Fruit fly (Drosophila melanogaster): ENCODE results near the gene Tango6.

Gene Tango6

dm6 chr2L:18990133-18990532 lies 21.3 kb downstream of the Tango6 start, which contains the start of gene CG15170:
Gene CG15170, minus strand, starts transcription at chr2L:18990233.
- no peak for TF ChIP-seq yki (optimal IDR thresholded peaks at IDR 0.05)
- peak; percentile 41 for TF ChIP-seq exex (tag; optimal IDR thresholded peaks at IDR 0.05)

- no peak for TF ChIP-seq CG12769 (tag; optimal IDR thresholded peaks at IDR 0.05)
- TF ChIP-seq tna (GFP tag; IDR thresholded peaks at IDR 0.05; ENCODE audit: partially characterized antibody): no peak
- TF ChIP-seq prd (optimal IDR thresholded peaks at IDR 0.05): no peak
- no peak for TF ChIP-seq prd (GFP tag; IDR thresholded peaks at IDR 0.05)
- no peak for TF ChIP-seq HLH4C (GFP tag; IDR thresholded peaks at IDR 0.05; ENCODE audit: partially characterized antibody)
- TF ChIP-seq CG3163 (GFP tag; optimal IDR thresholded peaks at IDR 0.05): no peak
- peak; percentile 14; the same call in 1 of the 3 replicates for TF ChIP-seq CG11456 (GFP tag; IDR thresholded peaks at IDR 0.05)
- no peak for TF ChIP-seq Dek (tag; optimal IDR thresholded peaks at IDR 0.05)
- no peak for TF ChIP-seq CG3281 (GFP tag; optimal IDR thresholded peaks at IDR 0.05)
- peak; percentile 26 for TF ChIP-seq Med (GFP tag)
- no peak for TF ChIP-seq slou (GFP tag; optimal IDR thresholded peaks at IDR 0.05)
- TF ChIP-seq CG13775 (GFP tag; optimal IDR thresholded peaks at IDR 0.05): no peak
- TF ChIP-seq CG18599 (GFP tag; optimal IDR thresholded peaks at IDR 0.05): no peak
These were observed 21.9 kb downstream of the Tango6 start, which contains the start of gene CG15169 for dm6 chr2L:18990720-18991119. Gene CG15169, plus strand, starts transcription at chr2L:18991020.

DNA sequence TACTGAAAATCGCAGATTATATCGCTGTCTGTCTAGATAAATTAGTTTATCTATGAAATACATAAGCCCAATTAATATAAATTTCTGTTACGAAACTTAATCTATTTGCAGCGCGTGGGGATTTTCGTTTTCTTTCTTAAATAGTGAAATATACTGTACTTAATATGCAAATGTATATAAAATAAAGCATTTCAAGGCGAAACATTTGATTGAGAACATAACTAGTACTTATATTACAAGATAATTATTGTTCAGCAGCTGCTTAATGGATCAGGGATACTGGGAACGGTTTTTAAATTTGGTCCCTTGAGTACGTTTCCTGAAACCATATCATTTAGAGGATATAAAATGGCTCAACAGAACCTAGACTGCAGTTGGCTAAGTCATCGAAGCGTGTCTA lies 23.4 kb downstream of the Tango6 start, which contains the start of gene CG46465:
CG46465 (plus strand) TSS at position 301 of the 400 bp plus-strand sequence.
- no peak for TF ChIP-seq CG12219 (GFP tag; optimal IDR thresholded peaks at IDR 0.05)
- no peak for TF ChIP-seq CG14710 (tag; optimal IDR thresholded peaks at IDR 0.05)
- TF ChIP-seq bsh (GFP tag; optimal IDR thresholded peaks at IDR 0.05): no peak
- no peak for TF ChIP-seq maf-S (GFP tag; optimal IDR thresholded peaks at IDR 0.05)
- TF ChIP-seq CG11398 (GFP tag; optimal IDR thresholded peaks at IDR 0.05): no peak
- TF ChIP-seq CG31224 (GFP tag; IDR thresholded peaks at IDR 0.05): no peak
- TF ChIP-seq ato (GFP tag; IDR thresholded peaks at IDR 0.05; ENCODE audit: partially characterized antibody): no peak
- TF ChIP-seq kni (GFP tag; optimal IDR thresholded peaks at IDR 0.05): no peak
- TF ChIP-seq Ravus (GFP tag; IDR thresholded peaks at IDR 0.05): no peak
- TF ChIP-seq fd3F (GFP tag; optimal IDR thresholded peaks at IDR 0.05): no peak
- TF ChIP-seq dysf (GFP tag; IDR thresholded peaks at IDR 0.05): no peak
- TF ChIP-seq CG1792 (GFP tag; optimal IDR thresholded peaks at IDR 0.05): no peak
- TF ChIP-seq jing (GFP tag; optimal IDR thresholded peaks at IDR 0.05): no peak
- TF ChIP-seq Ets65A (GFP tag): no peak

- TF ChIP-seq Hr39 (optimal IDR thresholded peaks at IDR 0.05): no peak
- no peak for TF ChIP-seq CG6791 (GFP tag; IDR thresholded peaks at IDR 0.05; ENCODE audit: partially characterized antibody)
- TF ChIP-seq Hr78 (GFP tag; optimal IDR thresholded peaks at IDR 0.05): peak in 1 of 2 experiments; percentile 15
- no peak for TF ChIP-seq Adf1 (GFP tag; IDR thresholded peaks at IDR 0.05)
- TF ChIP-seq HLH4C (GFP tag; IDR thresholded peaks at IDR 0.05; ENCODE audit: partially characterized antibody): no peak
- no peak for TF ChIP-seq CG11723 (GFP tag; optimal IDR thresholded peaks at IDR 0.05)
- no peak for TF ChIP-seq CG30020 (tag; optimal IDR thresholded peaks at IDR 0.05)
- no peak for TF ChIP-seq Aef1 (GFP tag; IDR thresholded peaks at IDR 0.05)
- TF ChIP-seq CG6254 (GFP tag; optimal IDR thresholded peaks at IDR 0.05): no peak
- TF ChIP-seq row (GFP tag; IDR thresholded peaks at IDR 0.05): no peak
- no peak for TF ChIP-seq dm (GFP tag; optimal IDR thresholded peaks at IDR 0.05)
- TF ChIP-seq CG31224 (GFP tag; IDR thresholded peaks at IDR 0.05): no peak
- TF ChIP-seq lab (GFP tag; optimal IDR thresholded peaks at IDR 0.05): peak; percentile 47
- no peak for TF ChIP-seq MESR4 (GFP tag; optimal IDR thresholded peaks at IDR 0.05)
- TF ChIP-seq Gsc (GFP tag; IDR thresholded peaks at IDR 0.05): no peak
- peak; percentile 17 for TF ChIP-seq CG34376 (GFP tag; optimal IDR thresholded peaks at IDR 0.05)
- TF ChIP-seq sisA (GFP tag; IDR thresholded peaks at IDR 0.05): no peak
- no peak for TF ChIP-seq mam (GFP tag; optimal IDR thresholded peaks at IDR 0.05)
- no peak for TF ChIP-seq CG15011 (GFP tag; optimal IDR thresholded peaks at IDR 0.05)
These were observed 27.0 kb downstream of the Tango6 start, which contains the start of gene CG10650 for dm6 chr2L:18995660-18996417. Gene CG10650, minus strand, starts transcription at chr2L:18995934.
